Fruit fly (Drosophila melanogaster) whole organism, wandering third instar larva: ENCODE measurements around the gene Nepl13.

Source experiments
- Jra ChIP-seq: sonication (Bioruptor generic); optimal IDR thresholded peaks from 2 replicates; lab custom pipeline; 2016; ENCODE audit warnings: missing biosample characterization, missing genetic modification characterization
- Mio ChIP-seq: sonication (Bioruptor generic); optimal IDR thresholded peaks from 2 replicates; lab custom pipeline; 2016; ENCODE audit warnings: missing biosample characterization, missing genetic modification characterization
- Vsx2 ChIP-seq: fragments of 200-300, 225-300 bp; sonication (Bioruptor generic); optimal IDR thresholded peaks from 2 replicates; lab custom pipeline; 2018; ENCODE audit warnings: missing biosample characterization, missing genetic modification characterization; ENCODE audit not compliant: partially characterized antibody
- br ChIP-seq: fragments of 200-800 bp; sonication (Bioruptor generic); optimal IDR thresholded peaks from 2 replicates; lab custom pipeline; 2016; ENCODE audit warnings: missing biosample characterization, missing genetic modification characterization
- brk ChIP-seq: fragments of 200-800 bp; sonication (Bioruptor generic); optimal IDR thresholded peaks from 2 replicates; lab custom pipeline; 2016; ENCODE audit warnings: missing biosample characterization, mild to moderate bottlenecking, missing genetic modification characterization
- ey ChIP-seq: fragments of 200-800 bp; sonication (Bioruptor generic); optimal IDR thresholded peaks from 2 replicates; lab custom pipeline; 2016; ENCODE audit warnings: missing biosample characterization, missing genetic modification characterization
- fru ChIP-seq: fragments of 200-800 bp; sonication (Bioruptor generic); optimal IDR thresholded peaks from 3 replicates; lab custom pipeline; 2016; ENCODE audit warnings: missing biosample characterization, mild to moderate bottlenecking, missing genetic modification characterization
- h ChIP-seq: fragments of 200-800 bp; sonication (Bioruptor generic); optimal IDR thresholded peaks from 3 replicates; lab custom pipeline; 2016; ENCODE audit warnings: missing biosample characterization, mild to moderate bottlenecking, missing genetic modification characterization
- lola ChIP-seq: fragments of >200 bp; optimal IDR thresholded peaks from 2 replicates; lab custom pipeline; 2017; ENCODE audit warnings: missing biosample characterization, missing genetic modification characterization
- pan ChIP-seq: fragments of >200 bp; optimal IDR thresholded peaks from 2 replicates; lab custom pipeline; 2017
- psq ChIP-seq: fragments of 200-800 bp; sonication (Bioruptor generic); optimal IDR thresholded peaks from 3 replicates; lab custom pipeline; 2017; ENCODE audit warnings: missing biosample characterization, mild to moderate bottlenecking, missing genetic modification characterization, moderate library complexity
- rgr ChIP-seq: fragments of 200-800 bp; sonication (Bioruptor generic); optimal IDR thresholded peaks from 3 replicates; lab custom pipeline; 2016; ENCODE audit warnings: missing biosample characterization, mild to moderate bottlenecking, missing genetic modification characterization
- usp ChIP-seq: fragments of >200 bp; optimal IDR thresholded peaks from 2 replicates; lab custom pipeline; 2017; ENCODE audit warnings: missing biosample characterization, missing genetic modification characterization

- TF ChIP-seq rgr (GFP tag; lab: Kevin White, UChicago) (no peak), brk (GFP tag; lab: Kevin White, UChicago) (no peak), h (GFP tag; lab: Kevin White, UChicago) (no peak), Jra (GFP tag; lab: Kevin White, UChicago) (no peak), Vsx2 (GFP tag; lab: Kevin White, UChicago) (no peak), pan (lab: Kevin White, UChicago) (no peak), lola (GFP tag; lab: Kevin White, UChicago) (no peak), psq (GFP tag; lab: Kevin White, UChicago) (no peak), br (no peak), ey (GFP tag; lab: Kevin White, UChicago) (no peak), usp (GFP tag; lab: Kevin White, UChicago) (no peak), Mio (GFP tag; lab: Kevin White, UChicago) (no peak), fru (GFP tag; lab: Kevin White, UChicago) (no peak)
These were observed 6.7 kb upstream of the Nepl13 start, which contains the start of gene CG13841 for dm6 chr3R:22767599-22767998.
